Worm (Caenorhabditis elegans) whole organism, L1 larva: ENCODE results near the gene ddx-19.

Experiments used
- C04F5.9 ChIP-seq: sonication (generic microtip); optimal IDR thresholded peaks from 2 replicates; lab custom pipeline; 2016; ENCODE audit warnings: missing genetic modification characterization, missing compliant biosample characterization
- F16B12.6 ChIP-seq: fragments of 150-350 bp; optimal IDR thresholded peaks from 2 replicates; lab custom pipeline; 2014; ENCODE audit warnings: missing biosample characterization, missing genetic modification characterization
- Y116A8C.19 ChIP-seq: sonication (generic microtip); optimal IDR thresholded peaks from 2 replicates; lab custom pipeline; 2016; ENCODE audit warnings: missing compliant biosample characterization, missing genetic modification characterization, borderline replicate concordance
- aha-1 ChIP-seq: fragments of 150-350 bp; optimal IDR thresholded peaks from 2 replicates; lab custom pipeline; 2014; ENCODE audit warnings: missing biosample characterization, missing genetic modification characterization
- blmp-1 ChIP-seq: fragments of 150-350 bp; optimal IDR thresholded peaks from 2 replicates; lab custom pipeline; 2014; ENCODE audit warnings: missing biosample characterization, missing genetic modification characterization
- ceh-8 ChIP-seq: fragments of 200-800 bp; sonication (Bioruptor generic); optimal IDR thresholded peaks from 2 replicates; lab custom pipeline; 2018; ENCODE audit warnings: mild to moderate bottlenecking, missing genetic modification characterization, moderate library complexity, missing compliant biosample characterization
- ceh-90 ChIP-seq: sonication (generic microtip); optimal IDR thresholded peaks from 2 replicates; lab custom pipeline; 2016; ENCODE audit warnings: missing genetic modification characterization, missing compliant biosample characterization
- ces-1 ChIP-seq: fragments of 150-350 bp; optimal IDR thresholded peaks from 2 replicates; lab custom pipeline; 2014; ENCODE audit warnings: missing biosample characterization, missing genetic modification reagents, missing genetic modification characterization
- efl-1 ChIP-seq, 4 experiments: fragments of 150-350 bp; optimal IDR thresholded peaks in 3 of 4; peaks in 1 of 4; 1 replicate in 1 of 4; 2 replicates in 3 of 4; lab custom pipeline; 2014; ENCODE audit warnings: missing biosample characterization in 2 of 4, missing genetic modification characterization in 2 of 4, missing genetic modification reagents in 2 of 4
- efl-3 ChIP-seq: fragments of 200-800 bp; sonication (Bioruptor generic); optimal IDR thresholded peaks from 2 replicates; lab custom pipeline; 2018; ENCODE audit warnings: mild to moderate bottlenecking, missing genetic modification characterization, missing compliant biosample characterization
- fkh-4 ChIP-seq: sonication (generic microtip); optimal IDR thresholded peaks from 2 replicates; lab custom pipeline; 2016; ENCODE audit warnings: missing compliant biosample characterization, missing genetic modification characterization, borderline replicate concordance
- fkh-8 ChIP-seq: sonication (generic microtip); optimal IDR thresholded peaks from 2 replicates; lab custom pipeline; 2016; ENCODE audit warnings: mild to moderate bottlenecking, missing genetic modification characterization, missing compliant biosample characterization
- fos-1 ChIP-seq: fragments of 150-350 bp; optimal IDR thresholded peaks from 2 replicates; lab custom pipeline; 2014; ENCODE audit warnings: missing biosample characterization, missing genetic modification characterization
- grh-1 ChIP-seq: fragments of 200-800 bp; sonication (Bioruptor generic); IDR thresholded peaks from 2 replicates; pipeline ENCODE4 v1.3.6; 2022; ENCODE audit warnings: missing genetic modification reagents, missing genetic modification characterization, missing compliant biosample characterization
- hlh-17 ChIP-seq: fragments of 200-800 bp; sonication (Bioruptor generic); optimal IDR thresholded peaks from 2 replicates; lab custom pipeline; 2018; ENCODE audit warnings: missing genetic modification characterization, mild to moderate bottlenecking, missing compliant biosample characterization, moderate library complexity, borderline replicate concordance
- jun-1 ChIP-seq: fragments of 150-350 bp; optimal IDR thresholded peaks from 2 replicates; lab custom pipeline; 2014; ENCODE audit warnings: missing biosample characterization, missing genetic modification reagents, missing genetic modification characterization
- lin-14 ChIP-seq: fragments of 200-800 bp; sonication (Bioruptor generic); optimal IDR thresholded peaks from 2 replicates; lab custom pipeline; 2018; ENCODE audit warnings: mild to moderate bottlenecking, missing genetic modification characterization, moderate library complexity, missing compliant biosample characterization
- lin-15B ChIP-seq: fragments of 150-350 bp; sonication (generic microtip); optimal IDR thresholded peaks from 3 replicates; lab custom pipeline; 2014; ENCODE audit warnings: missing biosample characterization, missing genetic modification characterization
- lin-35 ChIP-seq, 2 experiments: fragments of 150-350 bp; optimal IDR thresholded peaks; 2 replicates each; lab custom pipeline; 2014; ENCODE audit warnings: missing biosample characterization in 2 of 2, missing genetic modification characterization in 2 of 2, missing genetic modification reagents in 2 of 2
- lsy-2 ChIP-seq, 2 experiments: fragments of 150-350 bp; optimal IDR thresholded peaks; 2 replicates each; lab custom pipeline; 2014; ENCODE audit warnings: missing biosample characterization in 2 of 2, missing genetic modification characterization in 2 of 2
- nhr-47 ChIP-seq: sonication (generic microtip); optimal IDR thresholded peaks from 2 replicates; lab custom pipeline; 2016; ENCODE audit warnings: mild to moderate bottlenecking, missing genetic modification characterization, moderate library complexity, missing compliant biosample characterization
- nhr-71 ChIP-seq: sonication (generic microtip); optimal IDR thresholded peaks from 2 replicates; lab custom pipeline; 2016; ENCODE audit warnings: mild to moderate bottlenecking, missing genetic modification characterization, moderate library complexity, missing compliant biosample characterization
- nhr-84 ChIP-seq: sonication (generic microtip); optimal IDR thresholded peaks from 2 replicates; lab custom pipeline; 2017; ENCODE audit warnings: missing biosample characterization, missing genetic modification characterization
- nhr-85 ChIP-seq: sonication (generic microtip); peaks from one replicate; lab custom pipeline; 2016; ENCODE audit warnings: missing genetic modification characterization, inconsistent platforms, missing compliant biosample characterization
- pag-3 ChIP-seq: sonication (generic microtip); optimal IDR thresholded peaks from 2 replicates; lab custom pipeline; 2017; ENCODE audit warnings: missing genetic modification characterization, mild to moderate bottlenecking, missing compliant biosample characterization, antibody characterized with exemption, borderline replicate concordance; ENCODE audit not compliant: insufficient read depth
- pqm-1 ChIP-seq: sonication (generic microtip); optimal IDR thresholded peaks from 3 replicates; lab custom pipeline; 2017; ENCODE audit warnings: missing biosample characterization, missing genetic modification characterization
- rnt-1 ChIP-seq: sonication (generic microtip); optimal IDR thresholded peaks from 2 replicates; lab custom pipeline; 2016; ENCODE audit warnings: mild to moderate bottlenecking, missing genetic modification characterization, moderate library complexity, missing compliant biosample characterization
- sptf-1 ChIP-seq: fragments of 150-350 bp; optimal IDR thresholded peaks from 2 replicates; lab custom pipeline; 2014; ENCODE audit warnings: missing biosample characterization, missing genetic modification characterization
- sup-37 ChIP-seq: fragments of 200-800 bp; sonication (Bioruptor generic); optimal IDR thresholded peaks from 2 replicates; lab custom pipeline; 2018; ENCODE audit warnings: mild to moderate bottlenecking, missing genetic modification characterization, missing compliant biosample characterization
- swsn-7 ChIP-seq: sonication (generic microtip); optimal IDR thresholded peaks from 2 replicates; lab custom pipeline; 2016; ENCODE audit warnings: missing genetic modification characterization, missing compliant biosample characterization
- unc-130 ChIP-seq: fragments of 150-350 bp; optimal IDR thresholded peaks from 2 replicates; lab custom pipeline; 2017; ENCODE audit warnings: missing biosample characterization, missing genetic modification characterization, inconsistent platforms
- unc-62 ChIP-seq: fragments of 150-350 bp; optimal IDR thresholded peaks from 2 replicates; lab custom pipeline; 2014; ENCODE audit warnings: missing biosample characterization, missing genetic modification reagents, missing genetic modification characterization
- unc-98 ChIP-seq: fragments of 200-800 bp; sonication (Bioruptor generic); IDR thresholded peaks from 2 replicates; pipeline ENCODE4 v1.3.6; 2022; ENCODE audit warnings: missing genetic modification characterization, missing compliant biosample characterization
- xbp-1 ChIP-seq: sonication (generic microtip); optimal IDR thresholded peaks from 2 replicates; lab custom pipeline; 2016; ENCODE audit warnings: missing genetic modification characterization, missing compliant biosample characterization

Gene ddx-19

ce11 chrII:8853238-8853637 lies 31.5 kb upstream of the ddx-19 start:
- TF ChIP-seq C04F5.9 (tag; lab: Kevin White, UChicago) (no peak), nhr-85 (peak; percentile 64)
- TF ChIP-seq, all 84 proteins: peak for 1

- peak; percentile 25 for TF ChIP-seq jun-1
- TF ChIP-seq lsy-2 (tag; optimal IDR thresholded peaks at IDR 0.05; lab: Kevin White, UChicago), result no peak
- TF ChIP-seq efl-1 (optimal IDR thresholded peaks at IDR 0.05; lab: Kevin White, UChicago), result no peak
- TF ChIP-seq efl-1 (GFP tag; optimal IDR thresholded peaks at IDR 0.05 in 1 of 2; lab: Kevin White, UChicago), result peak in 1 of 2 experiments; percentile 16
- TF ChIP-seq blmp-1 (tag; lab: Kevin White, UChicago), result peak; percentile 71
- peak; percentile 58 for TF ChIP-seq grh-1 (GFP tag; lab: Robert Waterston, UW)
- no peak for TF ChIP-seq ceh-8 (GFP tag; lab: Kevin White, UChicago)
- TF ChIP-seq nhr-85, result peak; percentile 65
- TF ChIP-seq pqm-1, result no peak
- TF ChIP-seq rnt-1 (tag; lab: Kevin White, UChicago), result no peak
These were observed 30.7 kb upstream of the ddx-19 start for ce11 chrII:8853960-8854359.

- TF ChIP-seq sup-37 (no peak), nhr-84 (tag; lab: Kevin White, UChicago) (no peak), blmp-1 (tag; lab: Kevin White, UChicago) (peak; percentile 63), lin-14 (GFP tag; lab: Kevin White, UChicago) (peak; percentile 9)
These were observed 29.8 kb upstream of the ddx-19 start for ce11 chrII:8854874-8855273.

- TF ChIP-seq blmp-1 (tag; lab: Kevin White, UChicago) (peak; percentile 96), unc-62 (GFP tag; lab: Kevin White, UChicago) (no peak)
These were observed 28.2 kb upstream of the ddx-19 start for ce11 chrII:8856524-8856923.

ce11 chrII:8857074-8857473 lies 27.6 kb upstream of the ddx-19 start:
- no peak for TF ChIP-seq F16B12.6 (tag; lab: Kevin White, UChicago)
- TF ChIP-seq xbp-1 (tag; lab: Kevin White, UChicago), result no peak
- TF ChIP-seq efl-3 (GFP tag; lab: Kevin White, UChicago), result no peak
- TF ChIP-seq, all 84 proteins: peak for 0

- TF ChIP-seq Y116A8C.19 (tag; lab: Kevin White, UChicago), result no peak
- no peak for TF ChIP-seq nhr-71 (tag; lab: Kevin White, UChicago)
- no peak for TF ChIP-seq swsn-7 (tag; lab: Kevin White, UChicago)
- TF ChIP-seq fos-1, result no peak
- TF ChIP-seq lin-35 (GFP tag; optimal IDR thresholded peaks at IDR 0.05; lab: Kevin White, UChicago), result no peak
- TF ChIP-seq, all 84 proteins: peak for 0
These were observed 25.1 kb upstream of the ddx-19 start, which contains the start of gene snb-6 for ce11 chrII:8859596-8859995. Gene snb-6 (minus strand): TSS chrII:8859696.

ce11 chrII:8865078-8865477 lies 19.6 kb upstream of the ddx-19 start, which contains the start of gene npr-20:
Gene npr-20 (minus strand): TSS chrII:8865178.
- TF ChIP-seq nhr-47 (tag; lab: Kevin White, UChicago) (no peak), lin-15B (tag; lab: Kevin White, UChicago) (no peak), unc-98 (GFP tag; lab: Robert Waterston, UW) (no peak), pag-3 (no peak), fkh-8 (tag; lab: Kevin White, UChicago) (no peak), sup-37 (no peak), pqm-1 (no peak), jun-1 (no peak), blmp-1 (tag; lab: Kevin White, UChicago) (no peak), hlh-17 (no peak), nhr-84 (tag; lab: Kevin White, UChicago) (no peak), unc-130 (tag; lab: Kevin White, UChicago) (no peak), aha-1 (tag; lab: Kevin White, UChicago) (no peak), sptf-1 (tag; lab: Kevin White, UChicago) (no peak), fkh-4 (tag; lab: Kevin White, UChicago) (no peak), ceh-90 (tag; lab: Kevin White, UChicago) (no peak), ces-1 (GFP tag; lab: Kevin White, UChicago) (no peak)
